Fruit fly (Drosophila melanogaster): ENCODE results near the gene crc.

DNA sequence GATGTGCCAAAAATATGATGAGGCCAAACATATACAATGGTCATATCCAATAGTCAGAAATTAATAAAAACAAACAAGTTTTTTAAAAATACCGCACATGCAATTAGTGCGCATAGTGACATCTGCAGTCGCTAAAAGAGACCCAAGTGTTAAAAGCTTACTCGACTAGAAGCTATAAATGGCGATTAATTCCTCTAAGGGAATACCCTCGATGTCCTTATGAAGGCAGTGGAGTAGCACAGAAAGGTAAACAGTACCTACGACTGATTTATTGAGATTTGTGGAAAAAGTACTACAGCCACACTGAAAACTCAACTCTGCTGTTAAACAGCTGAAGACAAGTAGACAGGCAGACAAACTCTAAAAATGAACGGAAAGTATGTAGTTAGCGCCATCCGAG, 49.8 kb upstream of the crc start:
- TF ChIP-seq usp (GFP tag; optimal IDR thresholded peaks at IDR 0.05) (no peak), Dll (optimal IDR thresholded peaks at IDR 0.05) (no peak), EcR (GFP tag; optimal IDR thresholded peaks at IDR 0.05) (no peak)
